Fruit fly (Drosophila melanogaster) whole organism, prepupa: ENCODE measurements around the gene asp.
A peak's percentile ranks its signal among the peaks of the same experiment; 100 is the strongest.

Experiments used
- CG11902 ChIP-seq: fragments of 200-800 bp; sonication (Bioruptor generic); optimal IDR thresholded peaks from 3 replicates; lab custom pipeline; 2016; ENCODE audit warnings: missing biosample characterization, missing genetic modification characterization
- CG15336 ChIP-seq: fragments of 200-800 bp; sonication (Bioruptor generic); IDR thresholded peaks from 2 replicates; pipeline ENCODE4 v1.3.6; 2022; ENCODE audit warnings: missing biosample characterization, missing genetic modification characterization
- CG16779 ChIP-seq: fragments of 200-800 bp; sonication (Bioruptor generic); optimal IDR thresholded peaks from 3 replicates; lab custom pipeline; 2017; ENCODE audit warnings: missing biosample characterization, mild to moderate bottlenecking, missing genetic modification characterization
- CG34406 ChIP-seq: fragments of 200-800 bp; sonication (Bioruptor generic); optimal IDR thresholded peaks from 3 replicates; lab custom pipeline; 2016; ENCODE audit warnings: missing biosample characterization, missing genetic modification characterization
- CG4318 ChIP-seq: fragments of 200-800 bp; sonication (Bioruptor generic); optimal IDR thresholded peaks from 3 replicates; lab custom pipeline; 2017; ENCODE audit warnings: missing biosample characterization, mild to moderate bottlenecking, missing genetic modification characterization
- CG6808 ChIP-seq: fragments of 200-800 bp; sonication (Bioruptor generic); optimal IDR thresholded peaks from 3 replicates; lab custom pipeline; 2017; ENCODE audit warnings: missing biosample characterization, missing genetic modification characterization, mild to moderate bottlenecking, moderate library complexity, missing genetic modification reagents
- CG8119 ChIP-seq: fragments of 200-800 bp; sonication (Bioruptor generic); IDR thresholded peaks from 3 replicates; pipeline ENCODE4 v1.3.6; 2022; ENCODE audit warnings: missing biosample characterization, missing genetic modification characterization
- CG9139 ChIP-seq: fragments of 200-800 bp; sonication (Bioruptor generic); optimal IDR thresholded peaks from 3 replicates; lab custom pipeline; 2017; ENCODE audit warnings: missing biosample characterization, mild to moderate bottlenecking, missing genetic modification characterization
- Eip75B ChIP-seq: fragments of 200-800 bp; sonication (Bioruptor generic); optimal IDR thresholded peaks from 3 replicates; lab custom pipeline; 2016; ENCODE audit warnings: missing biosample characterization, missing genetic modification characterization
- Eip78C ChIP-seq: fragments of 200-800 bp; sonication (Bioruptor generic); peaks from one replicate; lab custom pipeline; 2016; ENCODE audit warnings: missing biosample characterization, missing genetic modification characterization
- Hr38 ChIP-seq: sonication (Bioruptor generic); optimal IDR thresholded peaks from 2 replicates; lab custom pipeline; 2016; ENCODE audit warnings: missing biosample characterization, missing genetic modification characterization
- Hr4 ChIP-seq: fragments of 200-800 bp; sonication (Bioruptor generic); optimal IDR thresholded peaks from 3 replicates; lab custom pipeline; 2016; ENCODE audit warnings: missing biosample characterization, missing genetic modification characterization
- Lpt ChIP-seq: fragments of 200-800 bp; sonication (Bioruptor generic); optimal IDR thresholded peaks from 3 replicates; lab custom pipeline; 2016; ENCODE audit warnings: missing biosample characterization, missing genetic modification characterization
- Smox ChIP-seq: fragments of 200-800 bp; sonication (Bioruptor generic); optimal IDR thresholded peaks from 3 replicates; lab custom pipeline; 2016; ENCODE audit warnings: missing biosample characterization, missing genetic modification characterization
- Sox102F ChIP-seq: fragments of 200-800 bp; sonication (Bioruptor generic); optimal IDR thresholded peaks from 2 replicates; lab custom pipeline; 2016; ENCODE audit warnings: missing biosample characterization, mild to moderate bottlenecking, missing genetic modification characterization
- Sox14 ChIP-seq: fragments of 200-800 bp; sonication (Bioruptor generic); optimal IDR thresholded peaks from 3 replicates; lab custom pipeline; 2016; ENCODE audit warnings: missing biosample characterization, missing genetic modification characterization
- fkh ChIP-seq: fragments of 200-800 bp; sonication (Bioruptor generic); optimal IDR thresholded peaks from 3 replicates; lab custom pipeline; 2017; ENCODE audit warnings: missing biosample characterization, mild to moderate bottlenecking, missing genetic modification characterization, moderate library complexity
- lz ChIP-seq: fragments of 200-800 bp; sonication (Bioruptor generic); optimal IDR thresholded peaks from 3 replicates; lab custom pipeline; 2016; ENCODE audit warnings: missing biosample characterization, missing genetic modification characterization
- net ChIP-seq: fragments of 200-800 bp; sonication (Bioruptor generic); optimal IDR thresholded peaks from 3 replicates; lab custom pipeline; 2016; ENCODE audit warnings: missing biosample characterization, missing genetic modification characterization
- ss ChIP-seq, 2 experiments: fragments of 200-800 bp; sonication (Bioruptor generic); optimal IDR thresholded peaks; 2 replicates in 1 of 2; 3 replicates in 1 of 2; lab custom pipeline; 2017 to 2018; ENCODE audit warnings: mild to moderate bottlenecking in 2 of 2, missing biosample characterization in 2 of 2, missing genetic modification characterization in 2 of 2, moderate library complexity in 1 of 2
- topi ChIP-seq: fragments of 200-800 bp; sonication (Bioruptor generic); optimal IDR thresholded peaks from 3 replicates; lab custom pipeline; 2016; ENCODE audit warnings: missing biosample characterization, missing genetic modification characterization
- vri ChIP-seq: fragments of 200-800 bp; sonication (Bioruptor generic); optimal IDR thresholded peaks from 3 replicates; lab custom pipeline; 2016; ENCODE audit warnings: missing biosample characterization, mild to moderate bottlenecking, missing genetic modification characterization

asp gene

DNA sequence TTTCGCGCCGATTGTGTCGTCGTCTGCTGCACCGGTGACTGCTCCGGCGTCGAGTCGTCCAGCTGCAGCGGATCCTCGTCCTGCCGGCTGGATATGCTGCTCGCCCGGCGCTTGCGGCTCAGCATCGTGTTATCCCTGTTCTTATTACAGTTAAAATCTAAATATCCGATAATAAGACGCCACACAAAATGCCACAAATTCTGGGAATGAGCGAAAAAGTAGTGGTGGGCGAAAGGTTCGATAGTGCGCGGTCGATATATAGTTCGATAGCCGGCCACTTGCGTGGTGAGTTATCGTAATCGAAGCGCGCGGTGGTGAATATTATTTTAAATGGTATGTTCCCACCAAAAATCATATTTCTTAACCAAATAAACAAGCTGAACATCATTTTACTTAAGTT lies 51.4 kb downstream of the asp start, which contains the start of gene polybromo:
TSS of gene polybromo (minus strand) at position 212 of the 400 bp plus-strand sequence.
- TF ChIP-seq Lpt (GFP tag; lab: Kevin White, UChicago), result no peak
- TF ChIP-seq CG6808 (GFP tag; lab: Kevin White, UChicago), result no peak
- TF ChIP-seq Sox102F (GFP tag; lab: Kevin White, UChicago), result no peak
- no peak for TF ChIP-seq topi
- TF ChIP-seq lz (GFP tag; lab: Kevin White, UChicago), result no peak
- TF ChIP-seq CG4318 (GFP tag; lab: Kevin White, UChicago), result no peak
- TF ChIP-seq CG11902 (GFP tag; lab: Kevin White, UChicago), result no peak
- TF ChIP-seq Hr38 (GFP tag; lab: Kevin White, UChicago), result no peak
- no peak for TF ChIP-seq Sox14

DNA sequence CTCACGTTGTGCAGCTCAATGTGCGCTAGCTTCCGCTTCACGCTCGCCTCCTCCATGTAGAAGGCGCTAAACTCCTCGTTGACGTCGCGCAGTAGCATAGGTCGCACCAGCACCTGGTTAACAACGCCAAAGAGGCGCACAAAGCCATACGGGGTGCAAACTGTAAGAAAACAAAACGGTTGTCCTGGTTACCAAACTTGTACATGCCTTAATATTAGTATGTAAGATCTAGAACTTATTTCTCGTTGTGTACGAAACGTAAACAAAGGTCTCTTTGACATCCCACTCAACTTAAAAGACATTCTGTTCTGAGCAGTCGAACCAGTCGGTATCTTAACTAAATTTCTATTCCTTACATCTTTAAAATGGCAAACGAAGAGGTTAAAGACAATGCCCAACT lies 53.7 kb downstream of the asp start, which contains the start of gene CG6980:
TSS of gene CG6980 (plus strand) at position 301 of the 400 bp plus-strand sequence.
- TF ChIP-seq Eip78C (GFP tag; lab: Kevin White, UChicago) (no peak), CG9139 (no peak), net (no peak), Eip75B (no peak)

DNA sequence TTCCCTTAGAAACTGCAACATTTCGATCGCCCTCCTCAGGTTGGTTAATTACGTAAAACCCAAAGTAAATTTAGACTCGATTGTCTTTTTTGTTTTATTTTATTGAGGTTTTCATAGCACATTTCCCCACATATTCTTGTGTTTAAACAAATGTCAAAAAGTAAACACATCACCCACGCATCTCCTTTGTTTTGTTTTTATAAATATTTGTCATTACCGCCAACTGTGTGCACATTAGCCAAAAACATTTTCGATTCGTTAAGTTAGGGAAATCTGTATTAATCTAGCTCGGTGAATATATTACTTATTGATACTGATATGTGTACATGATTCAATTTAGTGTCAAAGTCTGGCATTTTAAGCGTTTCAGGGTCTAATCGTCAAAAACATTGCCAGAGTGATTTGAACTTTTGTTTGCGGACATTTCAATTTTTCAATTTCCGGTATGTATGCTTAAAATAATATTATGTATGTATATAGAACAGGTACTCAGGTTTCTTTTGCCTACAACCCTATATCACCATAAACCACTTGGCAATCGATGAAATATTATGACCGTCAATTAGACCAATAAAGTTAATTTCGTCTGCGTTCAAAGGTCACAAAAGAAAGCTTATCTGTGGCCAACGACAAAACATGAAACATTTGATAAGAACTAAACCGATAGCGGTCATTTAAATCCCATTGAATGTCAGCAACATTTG lies 56.1 kb downstream of the asp start:
- peak; percentile 65 for TF ChIP-seq vri (GFP tag; lab: Kevin White, UChicago)
- TF ChIP-seq CG11902 (GFP tag; lab: Kevin White, UChicago), result no peak
- no peak for TF ChIP-seq CG34406 (GFP tag; lab: Kevin White, UChicago)
- TF ChIP-seq fkh, result peak; percentile 87
- no peak for TF ChIP-seq Smox
- no peak for TF ChIP-seq CG16779
- TF ChIP-seq ss (GFP tag; optimal IDR thresholded peaks at IDR 0.05; lab: Kevin White, UChicago), result no peak
- TF ChIP-seq CG8119, result no peak
- no peak for TF ChIP-seq CG15336
- TF ChIP-seq Hr4, result no peak
